Worm (Caenorhabditis elegans) whole organism, L3 larva: ENCODE measurements around the gene cyb-2.1.

Experiments used
- R02D3.7 ChIP-seq: fragments of 150-350 bp; optimal IDR thresholded peaks from 2 replicates; lab custom pipeline; 2014; ENCODE audit warnings: missing biosample characterization, missing genetic modification characterization
- ZK546.5 ChIP-seq: sonication (generic microtip); optimal IDR thresholded peaks from 2 replicates; lab custom pipeline; 2017; ENCODE audit warnings: missing biosample characterization, missing genetic modification characterization
- aly-2 ChIP-seq: fragments of 150-350 bp; optimal IDR thresholded peaks from 2 replicates; lab custom pipeline; 2014; ENCODE audit warnings: missing biosample characterization, missing genetic modification characterization
- ama-1 ChIP-seq: fragments of 150-350 bp; optimal IDR thresholded peaks from 2 replicates; lab custom pipeline; 2018
- ceh-16 ChIP-seq: sonication (generic microtip); optimal IDR thresholded peaks from 2 replicates; lab custom pipeline; 2017; ENCODE audit warnings: missing biosample characterization, missing genetic modification characterization
- ceh-28 ChIP-seq: fragments of 150-350 bp; optimal IDR thresholded peaks from 2 replicates; lab custom pipeline; 2014; ENCODE audit warnings: missing biosample characterization, missing genetic modification reagents, missing genetic modification characterization
- ceh-82 ChIP-seq: fragments of 150-350 bp; optimal IDR thresholded peaks from 2 replicates; lab custom pipeline; 2014; ENCODE audit warnings: missing biosample characterization, missing genetic modification characterization
- ceh-9 ChIP-seq: sonication (generic microtip); optimal IDR thresholded peaks from 2 replicates; lab custom pipeline; 2018; ENCODE audit warnings: missing biosample characterization, missing genetic modification characterization
- daf-12 ChIP-seq: fragments of 150-350 bp; optimal IDR thresholded peaks from 2 replicates; lab custom pipeline; 2014; ENCODE audit warnings: missing biosample characterization, missing genetic modification reagents, missing genetic modification characterization
- egl-27 ChIP-seq: sonication (generic microtip); optimal IDR thresholded peaks from 4 replicates; lab custom pipeline; 2017; ENCODE audit warnings: missing biosample characterization, missing genetic modification reagents, missing genetic modification characterization
- egl-5 ChIP-seq: fragments of 150-350 bp; optimal IDR thresholded peaks from 2 replicates; lab custom pipeline; 2017; ENCODE audit warnings: missing biosample characterization, missing genetic modification reagents, missing genetic modification characterization, inconsistent platforms
- elt-1 ChIP-seq: fragments of 150-350 bp; optimal IDR thresholded peaks from 2 replicates; lab custom pipeline; 2014; ENCODE audit warnings: missing biosample characterization, missing genetic modification characterization
- elt-2 ChIP-seq: sonication (generic microtip); optimal IDR thresholded peaks from 2 replicates; lab custom pipeline; 2016; ENCODE audit warnings: missing genetic modification reagents, mild to moderate bottlenecking, missing genetic modification characterization, missing compliant biosample characterization
- elt-3 ChIP-seq, 3 experiments: fragments of 150-350 bp in 1 of 3; sonication (generic microtip) in 2 of 3; optimal IDR thresholded peaks; 2 replicates in 2 of 3; 4 replicates in 1 of 3; lab custom pipeline; 2014 to 2017; ENCODE audit warnings: missing biosample characterization in 3 of 3, missing genetic modification characterization in 3 of 3
- eor-1 ChIP-seq, 2 experiments: fragments of 150-350 bp; optimal IDR thresholded peaks; 2 replicates each; lab custom pipeline; 2014 to 2018; ENCODE audit warnings: missing biosample characterization in 2 of 2, missing genetic modification characterization in 2 of 2
- fkh-10 ChIP-seq: sonication (generic microtip); optimal IDR thresholded peaks from 2 replicates; lab custom pipeline; 2017; ENCODE audit warnings: missing biosample characterization, missing genetic modification reagents, missing genetic modification characterization
- fkh-2 ChIP-seq: fragments of 150-350 bp; optimal IDR thresholded peaks from 2 replicates; lab custom pipeline; 2014; ENCODE audit warnings: missing biosample characterization, missing genetic modification reagents, missing genetic modification characterization
- fos-1 ChIP-seq: fragments of 150-350 bp; optimal IDR thresholded peaks from 2 replicates; lab custom pipeline; 2014; ENCODE audit warnings: missing biosample characterization, missing genetic modification characterization
- hmg-11 ChIP-seq: sonication (generic microtip); optimal IDR thresholded peaks from 2 replicates; lab custom pipeline; 2016; ENCODE audit warnings: missing genetic modification characterization, missing compliant biosample characterization
- jun-1 ChIP-seq: fragments of 150-350 bp; optimal IDR thresholded peaks from 2 replicates; lab custom pipeline; 2014; ENCODE audit warnings: missing biosample characterization, missing genetic modification reagents, missing genetic modification characterization
- lin-15B ChIP-seq: fragments of 150-350 bp; optimal IDR thresholded peaks from 2 replicates; lab custom pipeline; 2014; ENCODE audit warnings: missing biosample characterization, missing genetic modification characterization
- lin-39 ChIP-seq: fragments of 150-350 bp; optimal IDR thresholded peaks from 2 replicates; lab custom pipeline; 2018; ENCODE audit warnings: missing biosample characterization, missing genetic modification reagents, missing genetic modification characterization
- lsy-12 ChIP-seq: sonication (generic microtip); optimal IDR thresholded peaks from 2 replicates; lab custom pipeline; 2016; ENCODE audit warnings: mild to moderate bottlenecking, missing genetic modification characterization, missing compliant biosample characterization
- mdl-1 ChIP-seq: fragments of 150-350 bp; optimal IDR thresholded peaks from 2 replicates; lab custom pipeline; 2014; ENCODE audit warnings: missing biosample characterization, missing genetic modification characterization
- mml-1 ChIP-seq: fragments of 150-350 bp; sonication (generic microtip); optimal IDR thresholded peaks from 3 replicates; lab custom pipeline; 2014; ENCODE audit warnings: missing biosample characterization, missing genetic modification characterization
- nfya-1 ChIP-seq: sonication (generic microtip); optimal IDR thresholded peaks from 2 replicates; lab custom pipeline; 2017; ENCODE audit warnings: missing genetic modification characterization, mild to moderate bottlenecking, missing compliant biosample characterization, antibody characterized with exemption, moderate library complexity; ENCODE audit not compliant: insufficient read depth
- nhr-11 ChIP-seq: fragments of 150-350 bp; optimal IDR thresholded peaks from 2 replicates; lab custom pipeline; 2014; ENCODE audit warnings: missing biosample characterization, missing genetic modification characterization
- nhr-12 ChIP-seq: fragments of 150-350 bp; optimal IDR thresholded peaks from 2 replicates; lab custom pipeline; 2014; ENCODE audit warnings: missing biosample characterization, missing genetic modification characterization
- nhr-23 ChIP-seq: fragments of 150-350 bp; optimal IDR thresholded peaks from 2 replicates; lab custom pipeline; 2014; ENCODE audit warnings: missing biosample characterization, missing genetic modification reagents, missing genetic modification characterization
- nhr-237 ChIP-seq: fragments of 150-350 bp; optimal IDR thresholded peaks from 2 replicates; lab custom pipeline; 2014; ENCODE audit warnings: missing biosample characterization, missing genetic modification characterization
- nhr-25 ChIP-seq: sonication (generic microtip); optimal IDR thresholded peaks from 2 replicates; lab custom pipeline; 2017; ENCODE audit warnings: missing biosample characterization, missing genetic modification characterization
- nhr-28 ChIP-seq: fragments of 150-350 bp; optimal IDR thresholded peaks from 2 replicates; lab custom pipeline; 2014; ENCODE audit warnings: missing biosample characterization, missing genetic modification characterization
- nhr-43 ChIP-seq: sonication (generic microtip); optimal IDR thresholded peaks from 2 replicates; lab custom pipeline; 2016; ENCODE audit warnings: mild to moderate bottlenecking, missing genetic modification characterization, missing compliant biosample characterization; ENCODE audit not compliant: poor library complexity, severe bottlenecking
- nhr-67 ChIP-seq: fragments of 150-350 bp; optimal IDR thresholded peaks from 2 replicates; lab custom pipeline; 2014; ENCODE audit warnings: missing biosample characterization, missing genetic modification characterization
- nhr-76 ChIP-seq: fragments of 150-350 bp; sonication (generic microtip); optimal IDR thresholded peaks from 5 replicates; lab custom pipeline; 2014; ENCODE audit warnings: missing biosample characterization, missing genetic modification characterization
- nhr-77 ChIP-seq: fragments of 150-350 bp; optimal IDR thresholded peaks from 2 replicates; lab custom pipeline; 2014; ENCODE audit warnings: missing biosample characterization, missing genetic modification characterization
- pha-4 ChIP-seq: fragments of 150-350 bp; optimal IDR thresholded peaks from 2 replicates; lab custom pipeline; 2014; ENCODE audit warnings: missing biosample characterization, missing genetic modification reagents, missing genetic modification characterization
- pqm-1 ChIP-seq: fragments of 150-350 bp; optimal IDR thresholded peaks from 2 replicates; lab custom pipeline; 2017; ENCODE audit warnings: missing biosample characterization, missing genetic modification characterization, inconsistent platforms
- sea-2 ChIP-seq: fragments of 150-350 bp; sonication (generic microtip); optimal IDR thresholded peaks from 4 replicates; lab custom pipeline; 2014; ENCODE audit warnings: missing biosample characterization, missing genetic modification reagents, missing genetic modification characterization
- skn-1 ChIP-seq: fragments of 150-350 bp; optimal IDR thresholded peaks from 2 replicates; lab custom pipeline; 2014; ENCODE audit warnings: missing biosample characterization, missing genetic modification characterization
- snpc-4 ChIP-seq: fragments of 150-350 bp; optimal IDR thresholded peaks from 2 replicates; lab custom pipeline; 2014; ENCODE audit warnings: missing biosample characterization, missing genetic modification characterization
- tbx-2 ChIP-seq: sonication (generic microtip); optimal IDR thresholded peaks from 2 replicates; lab custom pipeline; 2016; ENCODE audit warnings: mild to moderate bottlenecking, missing genetic modification characterization, missing compliant biosample characterization
- unc-39 ChIP-seq: sonication (generic microtip); optimal IDR thresholded peaks from 4 replicates; lab custom pipeline; 2017; ENCODE audit warnings: missing biosample characterization, missing genetic modification characterization
- unc-62 ChIP-seq: fragments of 150-350 bp; sonication (generic microtip); optimal IDR thresholded peaks from 4 replicates; lab custom pipeline; 2014; ENCODE audit warnings: missing biosample characterization, missing genetic modification reagents, missing genetic modification characterization
- zag-1 ChIP-seq: fragments of 150-350 bp; optimal IDR thresholded peaks from 2 replicates; lab custom pipeline; 2014; ENCODE audit warnings: missing biosample characterization, missing genetic modification characterization
- ztf-11 ChIP-seq: fragments of 150-350 bp; optimal IDR thresholded peaks from 2 replicates; lab custom pipeline; 2014; ENCODE audit warnings: missing biosample characterization, missing genetic modification characterization
- ztf-4 ChIP-seq: fragments of 150-350 bp; optimal IDR thresholded peaks from 2 replicates; lab custom pipeline; 2014; ENCODE audit warnings: missing biosample characterization, missing genetic modification characterization

cyb-2.1 gene

DNA sequence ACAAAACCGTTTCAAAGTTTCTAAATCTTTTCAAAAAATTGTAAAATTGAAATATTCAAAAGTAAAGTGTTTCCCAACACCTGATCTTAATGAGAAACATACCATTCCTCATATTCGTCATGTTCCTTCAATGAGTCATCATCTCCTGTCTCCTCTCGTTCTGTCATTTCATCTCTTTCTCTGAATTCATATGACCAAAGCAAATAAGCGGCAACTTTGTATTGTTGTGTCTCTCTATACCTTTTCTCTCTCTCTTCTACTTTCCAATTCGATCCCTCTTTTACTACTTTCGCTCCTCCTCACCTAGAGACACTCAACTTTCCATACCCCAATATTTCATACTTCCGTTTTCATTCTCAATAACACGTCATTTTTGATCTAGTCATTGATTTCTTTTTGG, 22.5 kb downstream of the cyb-2.1 start:
- TF ChIP-seq ZK546.5 (tag; lab: Kevin White, UChicago) (no peak), nhr-237 (tag; lab: Kevin White, UChicago) (no peak), egl-27 (tag; lab: Kevin White, UChicago) (no peak), tbx-2 (tag; lab: Kevin White, UChicago) (no peak), nfya-1 (tag; lab: Kevin White, UChicago) (peak; percentile 1), hmg-11 (tag; lab: Kevin White, UChicago) (peak; percentile 48), lin-39 (tag; lab: Kevin White, UChicago) (no peak), nhr-28 (no peak), aly-2 (tag; lab: Kevin White, UChicago) (no peak), ama-1 (lab: Kevin White, UChicago) (no peak), nhr-67 (tag; lab: Kevin White, UChicago) (no peak), elt-3 (tag; optimal IDR thresholded peaks at IDR 0.05; lab: Kevin White, UChicago) (no peak), eor-1 (tag; optimal IDR thresholded peaks at IDR 0.05; lab: Kevin White, UChicago) (no peak), mml-1 (no peak), ceh-16 (tag; lab: Kevin White, UChicago) (no peak), elt-2 (tag; lab: Kevin White, UChicago) (no peak), nhr-11 (no peak), nhr-25 (tag; lab: Kevin White, UChicago) (peak; percentile 20), sea-2 (GFP tag; lab: Kevin White, UChicago) (no peak), daf-12 (tag; lab: Kevin White, UChicago) (no peak), pha-4 (tag; lab: Kevin White, UChicago) (peak; percentile 81), R02D3.7 (tag; lab: Kevin White, UChicago) (no peak), ceh-82 (tag; lab: Kevin White, UChicago) (no peak), nhr-43 (no peak), nhr-12 (tag; lab: Kevin White, UChicago) (no peak), ceh-9 (tag; lab: Kevin White, UChicago) (no peak), ztf-4 (no peak), unc-39 (no peak), skn-1 (tag; lab: Kevin White, UChicago) (no peak), lsy-12 (tag; lab: Kevin White, UChicago) (no peak), nhr-77 (no peak), ceh-28 (tag; lab: Kevin White, UChicago) (no peak), unc-62 (GFP tag; lab: Kevin White, UChicago) (no peak), fkh-2 (tag; lab: Kevin White, UChicago) (no peak), elt-1 (tag; lab: Kevin White, UChicago) (no peak), egl-5 (no peak), nhr-76 (tag; lab: Kevin White, UChicago) (no peak), zag-1 (tag; lab: Kevin White, UChicago) (no peak), fos-1 (tag; lab: Kevin White, UChicago) (no peak), nhr-23 (tag; lab: Kevin White, UChicago) (peak; percentile 54), mdl-1 (tag; lab: Kevin White, UChicago) (no peak), lin-15B (tag; lab: Kevin White, UChicago) (no peak), fkh-10 (GFP tag; lab: Kevin White, UChicago) (no peak), pqm-1 (no peak), snpc-4 (no peak), ztf-11 (tag; lab: Kevin White, UChicago) (no peak), jun-1 (tag; lab: Kevin White, UChicago) (peak; percentile 10)
